Fruit fly (Drosophila melanogaster): Measurements from ENCODE around the gene RhoGAP92B.
A peak's percentile ranks its signal among the peaks of the same experiment; 100 is the strongest.

The RhoGAP92B gene

DNA sequence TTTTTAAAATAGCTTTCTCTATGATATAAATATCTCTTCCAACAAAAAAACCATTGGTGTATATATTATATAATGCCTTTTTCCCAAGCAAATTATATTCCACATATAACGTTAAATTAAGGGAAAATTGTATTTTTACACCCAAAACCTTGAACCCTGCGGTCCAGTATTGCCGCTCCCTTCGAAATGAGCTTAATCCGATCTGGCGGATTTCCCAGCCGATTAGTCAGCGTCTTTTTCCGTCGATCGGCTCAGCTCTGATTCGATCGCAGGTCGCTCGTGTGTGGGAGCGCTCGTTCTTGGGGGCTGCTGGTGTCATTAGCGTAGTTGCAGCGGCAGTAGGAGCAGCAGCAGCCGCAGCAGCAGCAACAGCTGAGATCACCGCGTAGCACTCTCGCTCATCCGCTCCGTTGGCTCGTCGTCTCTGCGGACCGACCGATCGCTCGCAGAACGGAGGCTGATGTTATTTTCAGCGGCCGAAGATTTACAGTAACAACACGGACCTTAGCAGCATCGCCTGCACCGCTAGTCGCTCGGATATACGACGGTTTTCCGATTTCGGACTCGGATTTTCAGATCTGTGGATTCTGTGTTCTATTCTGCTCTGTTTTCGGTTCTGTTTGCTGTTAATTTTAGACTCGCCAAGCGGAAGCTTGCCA lies 14.5 kb upstream of the RhoGAP92B start, which contains the start of gene CG4733:
TSS of gene CG4733 (plus strand) at position 350 of the 659 bp plus-strand sequence.
- TF ChIP-seq Rx (GFP tag; IDR thresholded peaks at IDR 0.05) (no peak), Adf1 (GFP tag; IDR thresholded peaks at IDR 0.05) (peak; percentile 74), CG13624 (GFP tag; optimal IDR thresholded peaks at IDR 0.05) (no peak), wdn (GFP tag; IDR thresholded peaks at IDR 0.05) (no peak), CG13287 (GFP tag; IDR thresholded peaks at IDR 0.05; ENCODE audit: partially characterized antibody) (peak; percentile 30), CG10267 (tag; optimal IDR thresholded peaks at IDR 0.05) (no peak), Dek (tag; optimal IDR thresholded peaks at IDR 0.05) (peak; percentile 19), CG3847 (GFP tag; IDR thresholded peaks at IDR 0.05) (0 out of 2 replicates have a peak, but pooled peaks have one; percentile 13), sc (optimal IDR thresholded peaks at IDR 0.05) (no peak), sc (GFP tag; optimal IDR thresholded peaks at IDR 0.05) (no peak), so (GFP tag; IDR thresholded peaks at IDR 0.05) (peak; percentile 71; the same call in 1 of the 3 replicates), crol (GFP tag; IDR thresholded peaks at IDR 0.05) (no peak), Poxn (GFP tag; IDR thresholded peaks at IDR 0.05) (no peak), gsb (GFP tag; IDR thresholded peaks at IDR 0.05) (no peak), dm (GFP tag; optimal IDR thresholded peaks at IDR 0.05) (no peak), jing (GFP tag; optimal IDR thresholded peaks at IDR 0.05) (no peak), CG3726 (GFP tag; IDR thresholded peaks at IDR 0.05) (no peak), CG12155 (GFP tag; optimal IDR thresholded peaks at IDR 0.05) (peak; percentile 3), CG9932 (GFP tag; IDR thresholded peaks at IDR 0.05) (0 out of 2 replicates have a peak, but pooled peaks have one; percentile 11), CrebB (tag; optimal IDR thresholded peaks at IDR 0.05) (no peak), twi (tag; optimal IDR thresholded peaks at IDR 0.05) (peak; percentile 2), CG18262 (tag; optimal IDR thresholded peaks at IDR 0.05) (peak; percentile 43), HLHmδ (GFP tag; optimal IDR thresholded peaks at IDR 0.05) (peak; percentile 45), Deaf1 (tag; optimal IDR thresholded peaks at IDR 0.05) (peak; percentile 91), Hr78 (GFP tag; optimal IDR thresholded peaks at IDR 0.05) (peak in 1 of 2 experiments; percentile 14), CG16779 (GFP tag; IDR thresholded peaks at IDR 0.05) (no peak), schlank (tag; optimal IDR thresholded peaks at IDR 0.05) (no peak), dmrt11E (tag; optimal IDR thresholded peaks at IDR 0.05) (peak; percentile 49), Trl (optimal IDR thresholded peaks at IDR 0.05) (peak in 1 of 2 experiments; percentile 49), Trl (GFP tag; optimal IDR thresholded peaks at IDR 0.05) (no peak), gfzf (GFP tag; optimal IDR thresholded peaks at IDR 0.05) (no peak), Sry-β (GFP tag; optimal IDR thresholded peaks at IDR 0.05) (peak; percentile 97), Meics (GFP tag; optimal IDR thresholded peaks at IDR 0.05) (peak; percentile 27), Bteb2 (GFP tag; optimal IDR thresholded peaks at IDR 0.05) (no peak), BEAF-32 (GFP tag; optimal IDR thresholded peaks at IDR 0.05) (peak; percentile 41), grau (tag; optimal IDR thresholded peaks at IDR 0.05) (peak; percentile 48), Dbx (GFP tag; IDR thresholded peaks at IDR 0.05) (no peak), Scr (GFP tag; IDR thresholded peaks at IDR 0.05; ENCODE audit: partially characterized antibody) (0 out of 2 replicates have a peak, but pooled peaks have one; percentile 10), CG34224 (GFP tag; IDR thresholded peaks at IDR 0.05; ENCODE audit: partially characterized antibody) (0 out of 3 replicates have a peak, but pooled peaks have one; percentile 15), prd (optimal IDR thresholded peaks at IDR 0.05) (peak in 1 of 2 experiments; percentile 62), prd (GFP tag; IDR thresholded peaks at IDR 0.05) (no peak), CG1529 (GFP tag; optimal IDR thresholded peaks at IDR 0.05) (no peak), dati (GFP tag; IDR thresholded peaks at IDR 0.05) (no peak), az2 (GFP tag; optimal IDR thresholded peaks at IDR 0.05) (peak; percentile 21), CG12769 (tag; optimal IDR thresholded peaks at IDR 0.05) (peak; percentile 79), chinmo (GFP tag; IDR thresholded peaks at IDR 0.05; ENCODE audit: partially characterized antibody) (peak; percentile 96), Oli (tag; optimal IDR thresholded peaks at IDR 0.05) (no peak), gsb-n (tag; optimal IDR thresholded peaks at IDR 0.05) (no peak), CG31224 (GFP tag; IDR thresholded peaks at IDR 0.05) (no peak), CG15269 (tag; optimal IDR thresholded peaks at IDR 0.05) (peak; percentile 14)

All from whole organism, embryonic.